Worm (Caenorhabditis elegans) whole organism, L1 larva: ENCODE measurements around the gene strd-1.

Source experiments
- C04F5.9 ChIP-seq: sonication (generic microtip); optimal IDR thresholded peaks from 2 replicates; lab custom pipeline; 2016; ENCODE audit warnings: missing genetic modification characterization, missing compliant biosample characterization
- aha-1 ChIP-seq: fragments of 150-350 bp; optimal IDR thresholded peaks from 2 replicates; lab custom pipeline; 2014; ENCODE audit warnings: missing biosample characterization, missing genetic modification characterization
- aly-2 ChIP-seq: fragments of 150-350 bp; optimal IDR thresholded peaks from 2 replicates; lab custom pipeline; 2014; ENCODE audit warnings: missing biosample characterization, missing genetic modification characterization
- blmp-1 ChIP-seq: fragments of 150-350 bp; optimal IDR thresholded peaks from 2 replicates; lab custom pipeline; 2014; ENCODE audit warnings: missing biosample characterization, missing genetic modification characterization
- ceh-8 ChIP-seq: fragments of 200-800 bp; sonication (Bioruptor generic); optimal IDR thresholded peaks from 2 replicates; lab custom pipeline; 2018; ENCODE audit warnings: mild to moderate bottlenecking, missing genetic modification characterization, moderate library complexity, missing compliant biosample characterization
- ceh-82 ChIP-seq, 3 experiments: fragments of 150-350 bp in 1 of 3; sonication (generic microtip) in 2 of 3; optimal IDR thresholded peaks; 2 replicates each; lab custom pipeline; 2014 to 2017; ENCODE audit warnings: missing biosample characterization in 3 of 3, missing genetic modification characterization in 3 of 3
- ceh-88 ChIP-seq: fragments of 200-800 bp; sonication (Bioruptor generic); IDR thresholded peaks from 2 replicates; pipeline ENCODE4 v1.3.6; 2022; ENCODE audit warnings: missing genetic modification characterization, missing compliant biosample characterization
- ces-1 ChIP-seq: fragments of 150-350 bp; optimal IDR thresholded peaks from 2 replicates; lab custom pipeline; 2014; ENCODE audit warnings: missing biosample characterization, missing genetic modification reagents, missing genetic modification characterization
- dpl-1 ChIP-seq, 3 experiments: fragments of 150-350 bp in 2 of 3; sonication (generic microtip) in 1 of 3; optimal IDR thresholded peaks; 2 replicates each; lab custom pipeline; 2014 to 2017; ENCODE audit warnings: missing biosample characterization in 3 of 3, missing genetic modification characterization in 3 of 3, missing genetic modification reagents in 3 of 3
- dsc-1 ChIP-seq: sonication (generic microtip); optimal IDR thresholded peaks from 2 replicates; lab custom pipeline; 2016; ENCODE audit warnings: mild to moderate bottlenecking, missing genetic modification characterization, missing compliant biosample characterization
- efl-1 ChIP-seq, 4 experiments: fragments of 150-350 bp; optimal IDR thresholded peaks in 3 of 4; peaks in 1 of 4; 1 replicate in 1 of 4; 2 replicates in 3 of 4; lab custom pipeline; 2014; ENCODE audit warnings: missing biosample characterization in 2 of 4, missing genetic modification characterization in 2 of 4, missing genetic modification reagents in 2 of 4
- elt-2 ChIP-seq: sonication (generic microtip); optimal IDR thresholded peaks from 2 replicates; lab custom pipeline; 2016; ENCODE audit warnings: missing genetic modification characterization, mild to moderate bottlenecking, inconsistent platforms, missing compliant biosample characterization, missing genetic modification reagents
- ets-5 ChIP-seq: fragments of 200-800 bp; sonication (Bioruptor generic); IDR thresholded peaks from 2 replicates; pipeline ENCODE4 v1.3.6; 2022; ENCODE audit warnings: missing genetic modification characterization, missing compliant biosample characterization
- fkh-10 ChIP-seq: sonication (generic microtip); optimal IDR thresholded peaks from 2 replicates; lab custom pipeline; 2017; ENCODE audit warnings: missing biosample characterization, missing genetic modification reagents, missing genetic modification characterization
- fkh-8 ChIP-seq: sonication (generic microtip); optimal IDR thresholded peaks from 2 replicates; lab custom pipeline; 2016; ENCODE audit warnings: mild to moderate bottlenecking, missing genetic modification characterization, missing compliant biosample characterization
- fos-1 ChIP-seq: fragments of 150-350 bp; optimal IDR thresholded peaks from 2 replicates; lab custom pipeline; 2014; ENCODE audit warnings: missing biosample characterization, missing genetic modification characterization
- grh-1 ChIP-seq: fragments of 200-800 bp; sonication (Bioruptor generic); IDR thresholded peaks from 2 replicates; pipeline ENCODE4 v1.3.6; 2022; ENCODE audit warnings: missing genetic modification reagents, missing genetic modification characterization, missing compliant biosample characterization
- hlh-17 ChIP-seq: fragments of 200-800 bp; sonication (Bioruptor generic); optimal IDR thresholded peaks from 2 replicates; lab custom pipeline; 2018; ENCODE audit warnings: missing genetic modification characterization, mild to moderate bottlenecking, missing compliant biosample characterization, moderate library complexity, borderline replicate concordance
- hpl-2 ChIP-seq: fragments of 150-350 bp; optimal IDR thresholded peaks from 2 replicates; lab custom pipeline; 2014; ENCODE audit warnings: missing biosample characterization, missing genetic modification reagents, missing genetic modification characterization
- isw-1 ChIP-seq: fragments of 200-800 bp; sonication (Bioruptor generic); IDR thresholded peaks from 2 replicates; pipeline ENCODE4 v1.3.6; 2022; ENCODE audit warnings: missing genetic modification characterization, missing compliant biosample characterization
- lin-13 ChIP-seq: fragments of 150-350 bp; optimal IDR thresholded peaks from 2 replicates; lab custom pipeline; 2014; ENCODE audit warnings: missing biosample characterization, missing genetic modification reagents, missing genetic modification characterization
- lin-14 ChIP-seq: fragments of 200-800 bp; sonication (Bioruptor generic); optimal IDR thresholded peaks from 2 replicates; lab custom pipeline; 2018; ENCODE audit warnings: mild to moderate bottlenecking, missing genetic modification characterization, moderate library complexity, missing compliant biosample characterization
- lin-35 ChIP-seq, 2 experiments: fragments of 150-350 bp; optimal IDR thresholded peaks; 2 replicates each; lab custom pipeline; 2014; ENCODE audit warnings: missing biosample characterization in 2 of 2, missing genetic modification characterization in 2 of 2, missing genetic modification reagents in 2 of 2
- lsy-2 ChIP-seq, 2 experiments: fragments of 150-350 bp; optimal IDR thresholded peaks; 2 replicates each; lab custom pipeline; 2014; ENCODE audit warnings: missing biosample characterization in 2 of 2, missing genetic modification characterization in 2 of 2
- mdl-1 ChIP-seq, 2 experiments: fragments of 150-350 bp; optimal IDR thresholded peaks; 2 replicates each; lab custom pipeline; 2014 to 2017; ENCODE audit warnings: missing biosample characterization in 2 of 2, missing genetic modification characterization in 2 of 2, inconsistent platforms in 1 of 2
- mef-2 ChIP-seq: fragments of 150-350 bp; optimal IDR thresholded peaks from 2 replicates; lab custom pipeline; 2014; ENCODE audit warnings: missing biosample characterization, missing genetic modification characterization
- nhr-12 ChIP-seq: sonication (generic microtip); optimal IDR thresholded peaks from 2 replicates; lab custom pipeline; 2017; ENCODE audit warnings: missing biosample characterization, missing genetic modification characterization
- nhr-20 ChIP-seq: sonication (generic microtip); optimal IDR thresholded peaks from 2 replicates; lab custom pipeline; 2016; ENCODE audit warnings: mild to moderate bottlenecking, missing genetic modification characterization, missing compliant biosample characterization
- nhr-237 ChIP-seq: fragments of 150-350 bp; optimal IDR thresholded peaks from 2 replicates; lab custom pipeline; 2014; ENCODE audit warnings: missing biosample characterization, missing genetic modification characterization
- nhr-47 ChIP-seq: sonication (generic microtip); optimal IDR thresholded peaks from 2 replicates; lab custom pipeline; 2016; ENCODE audit warnings: mild to moderate bottlenecking, missing genetic modification characterization, moderate library complexity, missing compliant biosample characterization
- nhr-71 ChIP-seq: sonication (generic microtip); optimal IDR thresholded peaks from 2 replicates; lab custom pipeline; 2016; ENCODE audit warnings: mild to moderate bottlenecking, missing genetic modification characterization, moderate library complexity, missing compliant biosample characterization
- nhr-77 ChIP-seq: fragments of 150-350 bp; optimal IDR thresholded peaks from 2 replicates; lab custom pipeline; 2014; ENCODE audit warnings: missing biosample characterization, missing genetic modification characterization
- nhr-84 ChIP-seq: sonication (generic microtip); optimal IDR thresholded peaks from 2 replicates; lab custom pipeline; 2017; ENCODE audit warnings: missing biosample characterization, missing genetic modification characterization
- nhr-85 ChIP-seq: sonication (generic microtip); peaks from one replicate; lab custom pipeline; 2016; ENCODE audit warnings: missing genetic modification characterization, inconsistent platforms, missing compliant biosample characterization
- nhr-90 ChIP-seq: sonication (generic microtip); optimal IDR thresholded peaks from 2 replicates; lab custom pipeline; 2016; ENCODE audit warnings: mild to moderate bottlenecking, missing genetic modification characterization, missing compliant biosample characterization; ENCODE audit not compliant: poor library complexity
- rnt-1 ChIP-seq: sonication (generic microtip); optimal IDR thresholded peaks from 2 replicates; lab custom pipeline; 2016; ENCODE audit warnings: mild to moderate bottlenecking, missing genetic modification characterization, moderate library complexity, missing compliant biosample characterization
- skn-1 ChIP-seq: fragments of 150-350 bp; optimal IDR thresholded peaks from 2 replicates; lab custom pipeline; 2014; ENCODE audit warnings: missing biosample characterization, missing genetic modification characterization
- snpc-4 ChIP-seq: fragments of 150-350 bp; optimal IDR thresholded peaks from 2 replicates; lab custom pipeline; 2014; ENCODE audit warnings: missing biosample characterization, missing genetic modification characterization
- snu-23 ChIP-seq: sonication (generic microtip); optimal IDR thresholded peaks from 2 replicates; lab custom pipeline; 2016; ENCODE audit warnings: missing genetic modification characterization, missing compliant biosample characterization
- sptf-1 ChIP-seq: fragments of 150-350 bp; optimal IDR thresholded peaks from 2 replicates; lab custom pipeline; 2014; ENCODE audit warnings: missing biosample characterization, missing genetic modification characterization
- swsn-7 ChIP-seq: sonication (generic microtip); optimal IDR thresholded peaks from 2 replicates; lab custom pipeline; 2016; ENCODE audit warnings: missing genetic modification characterization, missing compliant biosample characterization
- tbx-2 ChIP-seq: sonication (generic microtip); optimal IDR thresholded peaks from 2 replicates; lab custom pipeline; 2016; ENCODE audit warnings: missing genetic modification characterization, missing compliant biosample characterization
- tlp-1 ChIP-seq: fragments of 150-350 bp; optimal IDR thresholded peaks from 2 replicates; lab custom pipeline; 2014; ENCODE audit warnings: missing biosample characterization, missing genetic modification characterization
- unc-130 ChIP-seq: fragments of 150-350 bp; optimal IDR thresholded peaks from 2 replicates; lab custom pipeline; 2017; ENCODE audit warnings: missing biosample characterization, missing genetic modification characterization, inconsistent platforms
- unc-30 ChIP-seq: sonication (generic microtip); optimal IDR thresholded peaks from 2 replicates; lab custom pipeline; 2017; ENCODE audit warnings: missing biosample characterization, missing genetic modification characterization
- unc-62 ChIP-seq: fragments of 150-350 bp; optimal IDR thresholded peaks from 2 replicates; lab custom pipeline; 2014; ENCODE audit warnings: missing biosample characterization, missing genetic modification reagents, missing genetic modification characterization
- unc-86 ChIP-seq: sonication (generic microtip); optimal IDR thresholded peaks from 2 replicates; lab custom pipeline; 2016; ENCODE audit warnings: missing genetic modification characterization, missing compliant biosample characterization
- vab-15 ChIP-seq: sonication (generic microtip); optimal IDR thresholded peaks from 2 replicates; lab custom pipeline; 2017; ENCODE audit warnings: missing genotype, mild to moderate bottlenecking, missing genetic modification characterization, missing compliant biosample characterization
- zag-1 ChIP-seq: fragments of 150-350 bp; optimal IDR thresholded peaks from 2 replicates; lab custom pipeline; 2014; ENCODE audit warnings: missing biosample characterization, missing genetic modification characterization
- ztf-11 ChIP-seq, 2 experiments: sonication (generic microtip); optimal IDR thresholded peaks; 2 replicates each; lab custom pipeline; 2016 to 2017; ENCODE audit warnings: missing genetic modification characterization in 2 of 2, missing biosample characterization in 1 of 2, missing compliant biosample characterization in 1 of 2

The strd-1 gene

DNA sequence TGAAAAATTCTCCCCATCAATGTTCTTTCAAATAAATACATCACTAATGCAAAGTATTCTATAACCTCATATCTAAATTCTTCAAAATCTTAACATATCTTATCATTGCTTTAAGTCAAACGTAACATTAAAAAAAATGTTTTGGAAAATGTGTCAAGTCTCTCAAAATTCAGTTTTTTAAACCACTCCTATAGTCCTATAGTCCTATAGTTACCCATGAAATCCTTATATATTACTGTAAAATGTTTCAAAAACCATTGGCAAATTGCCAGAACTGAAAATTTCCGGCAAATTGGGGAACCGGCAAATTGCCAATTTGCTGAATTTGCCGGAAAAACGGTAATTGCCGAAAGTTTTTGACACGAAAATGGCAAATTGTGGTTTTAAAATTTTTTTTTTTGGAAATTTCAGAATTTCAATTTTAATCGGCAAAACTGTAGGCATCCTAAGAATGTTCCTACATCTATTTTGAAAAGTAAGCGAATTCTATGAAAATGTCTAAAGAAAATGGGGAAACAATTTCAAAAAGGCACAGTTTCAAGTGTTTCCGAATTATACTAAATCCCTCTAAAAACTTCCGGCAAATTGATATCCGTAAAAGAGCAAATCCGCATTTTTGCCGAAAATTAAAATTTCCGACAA lies 42.8 kb upstream of the strd-1 start:
- TF ChIP-seq ceh-8: no peak
- TF ChIP-seq dpl-1 (GFP tag; optimal IDR thresholded peaks at IDR 0.05; lab: Kevin White, UChicago): peak in 2 of 3 experiments; percentile 1 to 54
- no peak for TF ChIP-seq nhr-85 (tag; lab: Kevin White, UChicago)
- no peak for TF ChIP-seq ets-5
- no peak for TF ChIP-seq nhr-84
- no peak for TF ChIP-seq vab-15 (tag; lab: Kevin White, UChicago)
- TF ChIP-seq isw-1 (GFP tag; lab: Robert Waterston, UW): no peak
- TF ChIP-seq nhr-237 (tag; lab: Kevin White, UChicago): no peak
- TF ChIP-seq tlp-1 (tag; lab: Kevin White, UChicago): no peak
- TF ChIP-seq lsy-2 (tag; optimal IDR thresholded peaks at IDR 0.05; lab: Kevin White, UChicago): peak in 1 of 2 experiments; percentile 39
- no peak for TF ChIP-seq efl-1 (optimal IDR thresholded peaks at IDR 0.05; lab: Kevin White, UChicago)
- TF ChIP-seq efl-1 (GFP tag; optimal IDR thresholded peaks at IDR 0.05 in 1 of 2; lab: Kevin White, UChicago): peak; percentile 10 to 94
- TF ChIP-seq unc-62 (GFP tag; lab: Kevin White, UChicago): no peak
- no peak for TF ChIP-seq C04F5.9 (tag; lab: Kevin White, UChicago)
- no peak for TF ChIP-seq fkh-8
- no peak for TF ChIP-seq skn-1 (tag; lab: Kevin White, UChicago)
- TF ChIP-seq grh-1: no peak
- no peak for TF ChIP-seq sptf-1 (tag; lab: Kevin White, UChicago)
- no peak for TF ChIP-seq lin-14
- TF ChIP-seq ceh-82 (tag; optimal IDR thresholded peaks at IDR 0.05; lab: Kevin White, UChicago): no peak
- TF ChIP-seq fkh-10: no peak
- TF ChIP-seq, all 84 proteins: peak for 3

DNA sequence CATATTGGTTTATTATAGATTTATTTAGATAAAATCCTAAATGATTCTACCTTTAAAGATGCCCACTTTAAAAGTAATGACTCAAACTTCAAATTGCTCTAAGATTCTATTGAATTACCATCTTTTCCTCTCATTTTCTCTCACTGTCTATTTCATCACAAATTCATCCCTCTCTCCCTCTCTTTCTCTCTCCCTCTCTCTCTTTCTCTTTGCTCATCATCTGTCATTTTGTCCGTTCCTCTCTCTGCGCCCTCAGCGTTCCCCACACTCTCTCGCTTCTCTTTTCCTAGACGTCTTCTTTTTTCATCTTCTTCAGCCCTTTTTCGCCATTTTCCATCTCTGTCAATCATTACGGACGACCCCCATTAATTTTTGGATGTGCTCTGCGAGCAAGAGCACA lies 42.1 kb upstream of the strd-1 start:
- no peak for TF ChIP-seq fkh-10
- no peak for TF ChIP-seq isw-1 (GFP tag; lab: Robert Waterston, UW)
- TF ChIP-seq ces-1 (GFP tag; lab: Kevin White, UChicago): no peak
- no peak for TF ChIP-seq hpl-2
- TF ChIP-seq lin-13 (GFP tag; lab: Kevin White, UChicago): peak; percentile 5
- TF ChIP-seq dpl-1 (GFP tag; optimal IDR thresholded peaks at IDR 0.05; lab: Kevin White, UChicago): peak in 2 of 3 experiments; percentile 68 to 78
- no peak for TF ChIP-seq zag-1
- TF ChIP-seq fos-1 (tag; lab: Kevin White, UChicago): no peak
- TF ChIP-seq aha-1 (tag; lab: Kevin White, UChicago): peak; percentile 12
- no peak for TF ChIP-seq elt-2 (tag; lab: Kevin White, UChicago)
- peak; percentile 37 for TF ChIP-seq swsn-7 (tag; lab: Kevin White, UChicago)
- no peak for TF ChIP-seq snpc-4 (tag; lab: Kevin White, UChicago)
- no peak for TF ChIP-seq aly-2 (tag; lab: Kevin White, UChicago)
- TF ChIP-seq lsy-2 (tag; optimal IDR thresholded peaks at IDR 0.05; lab: Kevin White, UChicago): peak; percentile 5 to 39
- no peak for TF ChIP-seq mef-2
- no peak for TF ChIP-seq rnt-1
- TF ChIP-seq unc-30: no peak
- TF ChIP-seq lin-14: peak; percentile 87
- TF ChIP-seq nhr-77 (tag; lab: Kevin White, UChicago): no peak
- TF ChIP-seq unc-130 (tag; lab: Kevin White, UChicago): no peak
- TF ChIP-seq unc-86 (tag; lab: Kevin White, UChicago): peak; percentile 51
- TF ChIP-seq hlh-17 (GFP tag; lab: Kevin White, UChicago): no peak
- peak; percentile 47 for TF ChIP-seq dsc-1 (tag; lab: Kevin White, UChicago)
- TF ChIP-seq blmp-1 (tag; lab: Kevin White, UChicago): no peak
- no peak for TF ChIP-seq nhr-12 (tag; lab: Kevin White, UChicago)
- TF ChIP-seq snu-23 (GFP tag; lab: Kevin White, UChicago): peak; percentile 41
- TF ChIP-seq ceh-88: no peak
- TF ChIP-seq mdl-1 (tag; optimal IDR thresholded peaks at IDR 0.05; lab: Kevin White, UChicago): no peak
- TF ChIP-seq tbx-2: peak; percentile 34
- TF ChIP-seq nhr-47 (tag; lab: Kevin White, UChicago): peak; percentile 55
- TF ChIP-seq ceh-82 (tag; optimal IDR thresholded peaks at IDR 0.05; lab: Kevin White, UChicago): peak; percentile 89 to 95 (median 94)
- peak; percentile 73 to 79 for TF ChIP-seq lin-35 (GFP tag; optimal IDR thresholded peaks at IDR 0.05; lab: Kevin White, UChicago)
- TF ChIP-seq nhr-90 (tag; lab: Kevin White, UChicago): no peak
- TF ChIP-seq ztf-11 (tag; optimal IDR thresholded peaks at IDR 0.05; lab: Kevin White, UChicago): peak in 1 of 2 experiments; percentile 28
- no peak for TF ChIP-seq vab-15 (tag; lab: Kevin White, UChicago)
- no peak for TF ChIP-seq nhr-85 (tag; lab: Kevin White, UChicago)
- TF ChIP-seq nhr-71 (tag; lab: Kevin White, UChicago): peak; percentile 63
- peak; percentile 6 for TF ChIP-seq nhr-20 (tag; lab: Kevin White, UChicago)
